Worm (Caenorhabditis elegans) whole organism, L4/young adult: Measurements from ENCODE around the gene srh-215.
A peak's percentile ranks its signal among the peaks of the same experiment; 100 is the strongest.

Source experiments
- W03F9.2 ChIP-seq: fragments of 150-350 bp; optimal IDR thresholded peaks from 2 replicates; lab custom pipeline; 2014; ENCODE audit warnings: missing biosample characterization, missing genetic modification characterization
- dao-5 ChIP-seq: sonication (generic microtip); optimal IDR thresholded peaks from 2 replicates; lab custom pipeline; 2016; ENCODE audit warnings: missing genotype, missing genetic modification characterization, moderate library complexity, missing compliant biosample characterization
- him-1 ChIP-seq: sonication (generic microtip); optimal IDR thresholded peaks from 2 replicates; lab custom pipeline; 2016; ENCODE audit warnings: missing genotype, missing genetic modification reagents, missing genetic modification characterization, missing compliant biosample characterization

srh-215 gene

ce11 chrV:16814541-16815207 lies 17.1 kb downstream of the srh-215 start:
- TF ChIP-seq W03F9.2 (tag; lab: Kevin White, UChicago), result no peak
- TF ChIP-seq him-1, result no peak

- TF ChIP-seq W03F9.2 (tag; lab: Kevin White, UChicago) (no peak), him-1 (no peak), dao-5 (tag; lab: Kevin White, UChicago) (no peak)
Measured at ce11 chrV:16812371-16812770, 19.4 kb downstream of the srh-215 start.

- TF ChIP-seq W03F9.2 (tag; lab: Kevin White, UChicago) (no peak), him-1 (no peak), dao-5 (tag; lab: Kevin White, UChicago) (no peak)
Measured at ce11 chrV:16811841-16812240, 20.0 kb downstream of the srh-215 start.

- TF ChIP-seq W03F9.2 (tag; lab: Kevin White, UChicago) (no peak), him-1 (no peak), dao-5 (tag; lab: Kevin White, UChicago) (no peak)
Measured at ce11 chrV:16808168-16808567, 23.7 kb downstream of the srh-215 start.

ce11 chrV:16804795-16805194 lies 27.0 kb downstream of the srh-215 start:
- TF ChIP-seq W03F9.2 (tag; lab: Kevin White, UChicago) (no peak), dao-5 (tag; lab: Kevin White, UChicago) (no peak), him-1 (no peak)

- TF ChIP-seq W03F9.2 (tag; lab: Kevin White, UChicago), result no peak
- TF ChIP-seq him-1, result no peak
- no peak for TF ChIP-seq dao-5 (tag; lab: Kevin White, UChicago)
Measured at ce11 chrV:16802572-16802971, 29.2 kb downstream of the srh-215 start, which contains the start of gene cand-1. Gene cand-1 (plus strand): TSS chrV:16802872.

- TF ChIP-seq him-1 (no peak), W03F9.2 (tag; lab: Kevin White, UChicago) (no peak), dao-5 (tag; lab: Kevin White, UChicago) (no peak)
Measured at ce11 chrV:16800484-16800883, 31.3 kb downstream of the srh-215 start.

- no peak for TF ChIP-seq him-1
- TF ChIP-seq dao-5 (tag; lab: Kevin White, UChicago), result no peak
- TF ChIP-seq W03F9.2 (tag; lab: Kevin White, UChicago), result peak; percentile 59
Measured at ce11 chrV:16794828-16795354, 36.9 kb downstream of the srh-215 start, which contains the start of the genes ctps-1 and pus-1. Gene ctps-1 (plus strand): TSS chrV:16794878. Gene pus-1 (minus strand): TSS chrV:16794952.

- TF ChIP-seq dao-5 (tag; lab: Kevin White, UChicago), result no peak
- no peak for TF ChIP-seq W03F9.2 (tag; lab: Kevin White, UChicago)
- no peak for TF ChIP-seq him-1
Measured at ce11 chrV:16794079-16794478, 37.7 kb downstream of the srh-215 start.

ce11 chrV:16793312-16793711 lies 38.5 kb downstream of the srh-215 start:
- no peak for TF ChIP-seq dao-5 (tag; lab: Kevin White, UChicago)
- no peak for TF ChIP-seq W03F9.2 (tag; lab: Kevin White, UChicago)
- TF ChIP-seq him-1, result no peak

ce11 chrV:16792717-16793116 lies 39.1 kb downstream of the srh-215 start:
- TF ChIP-seq dao-5 (tag; lab: Kevin White, UChicago), result no peak
- TF ChIP-seq him-1, result no peak

ce11 chrV:16788967-16789366 lies 42.9 kb downstream of the srh-215 start, which contains the start of gene immt-2:
Gene immt-2 (plus strand): TSS chrV:16789267.
- TF ChIP-seq dao-5 (tag; lab: Kevin White, UChicago), result no peak
- TF ChIP-seq W03F9.2 (tag; lab: Kevin White, UChicago), result no peak
- TF ChIP-seq him-1, result no peak

- TF ChIP-seq him-1 (no peak), W03F9.2 (tag; lab: Kevin White, UChicago) (no peak), dao-5 (tag; lab: Kevin White, UChicago) (no peak)
Measured at ce11 chrV:16786012-16786411, 45.8 kb downstream of the srh-215 start.

- TF ChIP-seq W03F9.2 (tag; lab: Kevin White, UChicago) (no peak), him-1 (no peak), dao-5 (tag; lab: Kevin White, UChicago) (no peak)
Measured at ce11 chrV:16784806-16785205, 47.0 kb downstream of the srh-215 start.

ce11 chrV:16781974-16782373 lies 49.8 kb downstream of the srh-215 start:
- TF ChIP-seq W03F9.2 (tag; lab: Kevin White, UChicago) (no peak), dao-5 (tag; lab: Kevin White, UChicago) (no peak), him-1 (no peak)
